Fruit fly (Drosophila melanogaster): ENCODE results near the gene CG34117.

DNA sequence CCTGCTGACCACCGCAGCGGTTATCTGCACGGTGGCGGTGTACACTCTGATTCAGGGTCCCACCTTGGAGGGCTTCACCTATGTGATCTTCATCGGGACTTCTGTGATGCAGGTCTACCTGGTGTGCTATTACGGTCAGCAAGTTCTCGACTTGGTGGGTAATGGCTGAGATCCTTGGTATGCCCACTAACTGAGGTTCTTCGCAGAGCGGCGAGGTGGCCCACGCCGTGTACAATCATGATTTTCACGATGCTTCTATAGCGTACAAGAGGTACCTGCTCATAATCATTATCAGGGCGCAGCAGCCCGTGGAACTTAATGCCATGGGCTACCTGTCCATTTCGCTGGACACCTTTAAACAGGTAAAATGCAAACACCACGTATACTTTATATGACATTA lies 779 bp downstream of the CG34117 start:
- TF ChIP-seq Smox (GFP tag; optimal IDR thresholded peaks at IDR 0.05) (no peak), CG11294 (GFP tag; IDR thresholded peaks at IDR 0.05) (no peak), CG6854 (GFP tag; optimal IDR thresholded peaks at IDR 0.05) (no peak), CG8319 (GFP tag; optimal IDR thresholded peaks at IDR 0.05) (no peak), Sox102F (GFP tag; optimal IDR thresholded peaks at IDR 0.05) (no peak)
